Worm (Caenorhabditis elegans): ENCODE measurements around the gene Y39C12A.9.

ce11 chrIV:12282157-12282789 is 23.3 kb upstream of the Y39C12A.9 start, which contains the start of the genes C42C1.12 and C42C1.19:
- TF ChIP-seq ztf-29 (GFP tag; IDR thresholded peaks at IDR 0.05) (no peak), ztf-23 (GFP tag; IDR thresholded peaks at IDR 0.05) (no peak), tab-1 (GFP tag; IDR thresholded peaks at IDR 0.05) (no peak), cog-1 (tag; optimal IDR thresholded peaks at IDR 0.05) (no peak)
